Fruit fly (Drosophila melanogaster): Measurements from ENCODE around the gene CAH7.

DNA sequence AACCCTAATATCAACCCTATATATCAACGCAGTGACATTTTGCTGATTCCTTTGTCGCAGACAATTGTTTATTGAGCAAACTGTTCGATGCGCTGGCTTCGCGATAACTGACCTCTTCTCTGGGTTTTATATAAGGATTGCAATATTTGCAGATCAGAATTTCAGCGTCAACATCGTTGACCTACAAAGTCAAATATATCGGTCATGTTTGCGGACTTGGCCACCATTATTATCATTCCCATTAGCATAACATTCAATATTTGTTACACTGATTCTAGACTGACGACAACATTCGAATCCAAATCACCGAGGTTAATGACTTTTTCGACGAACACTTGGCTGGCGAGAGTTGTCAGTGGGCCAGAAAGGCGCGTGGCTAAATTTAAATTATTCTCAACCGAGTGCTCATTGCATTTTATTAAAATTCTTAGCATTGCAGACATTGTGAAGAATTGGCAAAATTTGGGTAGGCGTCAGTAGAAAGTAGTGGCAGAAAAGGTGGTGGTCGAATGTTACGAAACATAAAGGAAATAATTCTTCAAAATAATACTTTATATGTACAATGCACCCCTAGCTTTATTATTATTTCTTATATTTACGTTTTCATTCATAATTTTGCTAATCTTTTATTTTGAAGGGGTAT is 57.2 kb downstream of the CAH7 start:
- TF ChIP-seq CG1620 (GFP tag; optimal IDR thresholded peaks at IDR 0.05) (no peak), pad (GFP tag; optimal IDR thresholded peaks at IDR 0.05) (no peak), Clk (GFP tag; optimal IDR thresholded peaks at IDR 0.05) (no peak), CG7045 (GFP tag; optimal IDR thresholded peaks at IDR 0.05) (no peak), CG12768 (GFP tag; optimal IDR thresholded peaks at IDR 0.05) (no peak), CG5204 (GFP tag; optimal IDR thresholded peaks at IDR 0.05) (no peak), ovo (GFP tag; optimal IDR thresholded peaks at IDR 0.05) (no peak), CG14711 (tag; optimal IDR thresholded peaks at IDR 0.05) (no peak), tj (GFP tag; optimal IDR thresholded peaks at IDR 0.05) (peak; percentile 66), Mnt (GFP tag; optimal IDR thresholded peaks at IDR 0.05) (no peak), CG33017 (tag; optimal IDR thresholded peaks at IDR 0.05) (no peak), CG7101 (tag; optimal IDR thresholded peaks at IDR 0.05) (no peak)
